Worm (Caenorhabditis elegans): ENCODE data around the gene usp-39.

ce11 chrII:2583044-2583443 is 18.0 kb downstream of the usp-39 start, which contains the start of gene sri-74:
- TF ChIP-seq unc-3 (GFP tag; conservative IDR thresholded peaks at IDR 0.05) (no peak), unc-3 (tag; optimal IDR thresholded peaks at IDR 0.05) (no peak), ama-1 (optimal IDR thresholded peaks at IDR 0.05) (no peak), fkh-10 (GFP tag; optimal IDR thresholded peaks at IDR 0.05) (no peak), unc-55 (GFP tag; optimal IDR thresholded peaks at IDR 0.05) (no peak), T23F11.4 (GFP tag; optimal IDR thresholded peaks at IDR 0.05) (no peak), npax-4 (tag; optimal IDR thresholded peaks at IDR 0.05) (no peak), hlh-6 (tag; optimal IDR thresholded peaks at IDR 0.05) (no peak), ceh-6 (GFP tag; optimal IDR thresholded peaks at IDR 0.05) (no peak), C38D4.7 (GFP tag; optimal IDR thresholded peaks at IDR 0.05) (no peak), hlh-8 (tag; optimal IDR thresholded peaks at IDR 0.05) (no peak), nhr-232 (tag; optimal IDR thresholded peaks at IDR 0.05) (no peak), dmd-4 (tag; optimal IDR thresholded peaks at IDR 0.05; ENCODE audit: borderline replicate concordance) (no peak)

Measured in whole organism, late embryonic.